Worm (Caenorhabditis elegans) whole organism, midembryonic: ENCODE data around the gene K10C2.8.

ENCODE experiments used
- T22C8.4 ChIP-seq: fragments of 200-800 bp; sonication (Bioruptor generic); IDR thresholded peaks from 2 replicates; pipeline ENCODE4 v1.3.6; 2022; ENCODE audit warnings: missing genetic modification characterization, missing compliant biosample characterization
- flt-1 ChIP-seq: fragments of 200-800 bp; sonication (Bioruptor generic); IDR thresholded peaks from 2 replicates; pipeline ENCODE4 v1.3.6; 2022; ENCODE audit warnings: missing genetic modification characterization, missing compliant biosample characterization
- klf-2 ChIP-seq: fragments of 200-800 bp; sonication (Bioruptor generic); conservative IDR thresholded peaks from 2 replicates; pipeline ENCODE4 v1.3.6; 2022; ENCODE audit warnings: missing genetic modification reagents, missing genetic modification characterization, missing compliant biosample characterization
- tab-1 ChIP-seq: fragments of 200-800 bp; sonication (Bioruptor generic); IDR thresholded peaks from 2 replicates; pipeline ENCODE4 v1.3.6; 2022; ENCODE audit warnings: missing genetic modification characterization, missing compliant biosample characterization

DNA sequence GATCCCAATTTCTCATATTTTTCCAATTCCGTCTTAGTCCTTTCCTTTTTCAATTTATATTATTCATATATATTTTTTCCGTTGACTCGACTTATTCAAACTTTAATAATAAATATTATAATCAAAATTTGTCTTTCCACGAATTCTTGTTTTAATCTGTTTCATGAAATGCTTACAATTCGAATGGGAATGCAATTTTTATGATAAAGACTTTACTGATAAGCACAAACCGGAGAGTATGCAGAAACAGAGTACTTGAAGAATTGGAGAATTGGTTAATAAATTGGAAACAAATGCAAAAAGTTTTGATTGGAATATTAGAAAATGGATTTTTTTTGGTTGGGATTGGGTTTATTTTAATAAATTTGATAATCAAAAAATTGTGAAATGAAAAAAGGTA, 29.2 kb downstream of the K10C2.8 start:
- no peak for TF ChIP-seq flt-1
- no peak for TF ChIP-seq tab-1 (GFP tag; lab: Robert Waterston, UW)
- TF ChIP-seq T22C8.4 (GFP tag; lab: Robert Waterston, UW): no peak
- no peak for TF ChIP-seq klf-2 (GFP tag; lab: Robert Waterston, UW)
